Worm (Caenorhabditis elegans) whole organism, L4 larva: ENCODE results near the gene ZK1073.2.

ENCODE experiments used
- F10B5.3 ChIP-seq: sonication (generic microtip); optimal IDR thresholded peaks from 2 replicates; lab custom pipeline; 2016; ENCODE audit warnings: mild to moderate bottlenecking, missing genetic modification characterization, missing compliant biosample characterization
- F26F4.8 ChIP-seq: fragments of 200-800 bp; sonication (Bioruptor generic); conservative IDR thresholded peaks from 2 replicates; pipeline ENCODE4 v1.3.6; 2022; ENCODE audit warnings: missing genetic modification characterization, missing compliant biosample characterization
- F37D6.2 ChIP-seq: sonication (generic microtip); optimal IDR thresholded peaks from 2 replicates; lab custom pipeline; 2016; ENCODE audit warnings: mild to moderate bottlenecking, missing genetic modification characterization, missing compliant biosample characterization
- T26A8.4 ChIP-seq: fragments of 200-800 bp; sonication (Bioruptor generic); IDR thresholded peaks from 2 replicates; pipeline ENCODE4 v1.3.6; 2022; ENCODE audit warnings: missing genetic modification characterization, missing compliant biosample characterization
- ZK546.5 ChIP-seq, 2 experiments: sonication (generic microtip); optimal IDR thresholded peaks; 2 replicates each; lab custom pipeline; 2017; ENCODE audit warnings: missing biosample characterization in 2 of 2, missing genetic modification characterization in 2 of 2
- ama-1 ChIP-seq: fragments of 150-350 bp; optimal IDR thresholded peaks from 2 replicates; lab custom pipeline; 2014; ENCODE audit warnings: inconsistent platforms, mixed read lengths
- arid-1 ChIP-seq: fragments of 200-800 bp; sonication (Bioruptor generic); conservative IDR thresholded peaks from 2 replicates; pipeline ENCODE4 v1.3.6; 2022; ENCODE audit warnings: missing genetic modification reagents, missing genetic modification characterization, missing compliant biosample characterization
- ceh-44 ChIP-seq: fragments of 200-800 bp; sonication (Bioruptor generic); IDR thresholded peaks from 2 replicates; pipeline ENCODE4 v1.3.6; 2022; ENCODE audit warnings: missing genetic modification reagents, missing genetic modification characterization, missing compliant biosample characterization
- ceh-82 ChIP-seq: sonication (generic microtip); optimal IDR thresholded peaks from 2 replicates; lab custom pipeline; 2017; ENCODE audit warnings: missing biosample characterization, missing genetic modification characterization
- ces-1 ChIP-seq: fragments of 150-350 bp; sonication (generic microtip); optimal IDR thresholded peaks from 4 replicates; lab custom pipeline; 2014; ENCODE audit warnings: missing biosample characterization, missing genetic modification reagents, missing genetic modification characterization
- cey-2 ChIP-seq: sonication (generic microtip); optimal IDR thresholded peaks from 3 replicates; lab custom pipeline; 2017; ENCODE audit warnings: missing genetic modification characterization, mild to moderate bottlenecking, missing compliant biosample characterization, antibody characterized with exemption, borderline replicate concordance; ENCODE audit not compliant: insufficient read depth
- ctbp-1 ChIP-seq: fragments of 200-800 bp; sonication (Bioruptor generic); IDR thresholded peaks from 2 replicates; pipeline ENCODE4 v1.3.6; 2022; ENCODE audit warnings: missing genetic modification reagents, missing genetic modification characterization, missing compliant biosample characterization
- daf-16 ChIP-seq, 3 experiments: sonication (generic microtip); optimal IDR thresholded peaks; 2 replicates each; lab custom pipeline; 2016 to 2017; ENCODE audit warnings: missing genetic modification characterization in 3 of 3, missing genetic modification reagents in 3 of 3, mild to moderate bottlenecking in 2 of 3, missing compliant biosample characterization in 2 of 3, missing biosample characterization in 1 of 3, moderate library complexity in 1 of 3
- daf-8 ChIP-seq: fragments of 200-800 bp; sonication (Bioruptor generic); IDR thresholded peaks from 2 replicates; pipeline ENCODE4 v1.3.6; 2022; ENCODE audit warnings: missing genetic modification characterization, missing compliant biosample characterization
- dmd-9 ChIP-seq: fragments of 200-800 bp; sonication (Bioruptor generic); IDR thresholded peaks from 2 replicates; pipeline ENCODE4 v1.3.6; 2022; ENCODE audit warnings: missing genetic modification reagents, missing genetic modification characterization, missing compliant biosample characterization
- dpl-1 ChIP-seq: fragments of 150-350 bp; optimal IDR thresholded peaks from 2 replicates; lab custom pipeline; 2014; ENCODE audit warnings: missing biosample characterization, missing genetic modification reagents, missing genetic modification characterization
- duxl-1 ChIP-seq: sonication (generic microtip); optimal IDR thresholded peaks from 2 replicates; lab custom pipeline; 2016; ENCODE audit warnings: mild to moderate bottlenecking, missing genetic modification characterization, moderate library complexity, missing compliant biosample characterization; ENCODE audit not compliant: poor library complexity
- egl-27 ChIP-seq: sonication (generic microtip); optimal IDR thresholded peaks from 3 replicates; lab custom pipeline; 2017; ENCODE audit warnings: missing biosample characterization, missing genetic modification reagents, missing genetic modification characterization
- egl-43 ChIP-seq: fragments of 200-800 bp; sonication (Bioruptor generic); IDR thresholded peaks from 2 replicates; pipeline ENCODE4 v1.3.6; 2022; ENCODE audit warnings: missing genetic modification reagents, missing genetic modification characterization, missing compliant biosample characterization
- fos-1 ChIP-seq: fragments of 150-350 bp; optimal IDR thresholded peaks from 2 replicates; lab custom pipeline; 2014; ENCODE audit warnings: missing biosample characterization, missing genetic modification characterization
- hlh-11 ChIP-seq: fragments of 200-800 bp; sonication (Bioruptor generic); optimal IDR thresholded peaks from 2 replicates; lab custom pipeline; 2018; ENCODE audit warnings: mild to moderate bottlenecking, missing genetic modification characterization, missing compliant biosample characterization
- hlh-30 ChIP-seq: sonication (generic microtip); optimal IDR thresholded peaks from 2 replicates; lab custom pipeline; 2017; ENCODE audit warnings: antibody characterized with exemption, mild to moderate bottlenecking, missing genetic modification characterization, missing compliant biosample characterization; ENCODE audit not compliant: insufficient read depth
- hmg-1.1 ChIP-seq: fragments of 200-800 bp; sonication (Bioruptor generic); IDR thresholded peaks from 2 replicates; pipeline ENCODE4 v1.3.6; 2022; ENCODE audit warnings: missing genetic modification reagents, missing genetic modification characterization, missing compliant biosample characterization
- lin-1 ChIP-seq: fragments of 200-800 bp; sonication (Bioruptor generic); IDR thresholded peaks from 2 replicates; pipeline ENCODE4 v1.3.6; 2022; ENCODE audit warnings: missing genetic modification reagents, missing genetic modification characterization, missing compliant biosample characterization
- lin-38 ChIP-seq: fragments of 200-800 bp; sonication (Bioruptor generic); IDR thresholded peaks from 2 replicates; pipeline ENCODE4 v1.3.6; 2022; ENCODE audit warnings: missing genetic modification reagents, missing genetic modification characterization, missing compliant biosample characterization
- lin-39 ChIP-seq: fragments of 150-350 bp; optimal IDR thresholded peaks from 2 replicates; lab custom pipeline; 2014; ENCODE audit warnings: missing biosample characterization, missing genetic modification reagents, missing genetic modification characterization
- madf-5 ChIP-seq, 2 experiments: fragments of 200-800 bp; sonication (Bioruptor generic); IDR thresholded peaks; 2 replicates each; pipeline ENCODE4 v1.3.6; 2022; ENCODE audit warnings: missing compliant biosample characterization in 2 of 2, missing genetic modification characterization in 2 of 2
- mdt-29 ChIP-seq: fragments of 200-800 bp; sonication (Bioruptor generic); IDR thresholded peaks from 2 replicates; pipeline ENCODE4 v1.3.6; 2022; ENCODE audit warnings: missing genetic modification reagents, missing genetic modification characterization, missing compliant biosample characterization
- mep-1 ChIP-seq: fragments of 150-350 bp; sonication (generic microtip); optimal IDR thresholded peaks from 3 replicates; lab custom pipeline; 2014; ENCODE audit warnings: missing biosample characterization, missing genetic modification characterization
- mes-2 ChIP-seq: sonication (generic microtip); optimal IDR thresholded peaks from 2 replicates; lab custom pipeline; 2016; ENCODE audit warnings: missing genotype, mild to moderate bottlenecking, missing genetic modification characterization, missing compliant biosample characterization; ENCODE audit not compliant: poor library complexity, severe bottlenecking
- mxl-3 ChIP-seq: fragments of 200-800 bp; sonication (Bioruptor generic); optimal IDR thresholded peaks from 2 replicates; lab custom pipeline; 2018; ENCODE audit warnings: mild to moderate bottlenecking, missing genetic modification characterization, missing compliant biosample characterization
- nhr-10 ChIP-seq: fragments of 150-350 bp; optimal IDR thresholded peaks from 2 replicates; lab custom pipeline; 2014; ENCODE audit warnings: missing biosample characterization, missing genetic modification characterization
- nhr-102 ChIP-seq: sonication (generic microtip); optimal IDR thresholded peaks from 2 replicates; lab custom pipeline; 2016; ENCODE audit warnings: mild to moderate bottlenecking, missing genetic modification characterization, moderate library complexity, missing compliant biosample characterization
- nhr-11 ChIP-seq: fragments of 150-350 bp; optimal IDR thresholded peaks from 2 replicates; lab custom pipeline; 2014; ENCODE audit warnings: missing biosample characterization, missing genetic modification characterization
- nhr-111 ChIP-seq: fragments of 200-800 bp; sonication (Bioruptor generic); optimal IDR thresholded peaks from 2 replicates; lab custom pipeline; 2018; ENCODE audit warnings: mild to moderate bottlenecking, missing genetic modification characterization, missing compliant biosample characterization
- nhr-25 ChIP-seq: sonication (generic microtip); optimal IDR thresholded peaks from 2 replicates; lab custom pipeline; 2017; ENCODE audit warnings: missing genetic modification characterization, mild to moderate bottlenecking, missing compliant biosample characterization, antibody characterized with exemption, moderate library complexity, borderline replicate concordance; ENCODE audit not compliant: insufficient read depth
- nhr-48 ChIP-seq: sonication (generic microtip); optimal IDR thresholded peaks from 2 replicates; lab custom pipeline; 2016; ENCODE audit warnings: mild to moderate bottlenecking, missing genetic modification characterization, missing compliant biosample characterization
- nhr-6 ChIP-seq: fragments of 150-350 bp; optimal IDR thresholded peaks from 2 replicates; lab custom pipeline; 2014; ENCODE audit warnings: missing biosample characterization, missing genetic modification characterization
- pha-4 ChIP-seq, 2 experiments: fragments of 150-350 bp in 1 of 2; fragments of 200-800 bp in 1 of 2; sonication (Bioruptor generic) in 1 of 2; IDR thresholded peaks in 1 of 2; optimal IDR thresholded peaks in 1 of 2; 2 replicates each; pipeline versions ENCODE4 v1.3.6 to Lab custom; 2014 to 2022; ENCODE audit warnings: missing genetic modification characterization in 2 of 2, missing genetic modification reagents in 2 of 2, missing biosample characterization in 1 of 2, missing compliant biosample characterization in 1 of 2
- php-3 ChIP-seq: fragments of 200-800 bp; sonication (Bioruptor generic); IDR thresholded peaks from 2 replicates; pipeline ENCODE4 v1.3.6; 2022; ENCODE audit warnings: missing genetic modification reagents, missing genetic modification characterization, missing compliant biosample characterization
- pqm-1 ChIP-seq: sonication (generic microtip); optimal IDR thresholded peaks from 2 replicates; lab custom pipeline; 2017; ENCODE audit warnings: missing biosample characterization, missing genetic modification characterization
- rbr-2 ChIP-seq: sonication (generic microtip); optimal IDR thresholded peaks from 2 replicates; lab custom pipeline; 2016; ENCODE audit warnings: missing genotype, missing genetic modification characterization, missing compliant biosample characterization
- saeg-2 ChIP-seq: fragments of 200-800 bp; sonication (Bioruptor generic); IDR thresholded peaks from 2 replicates; pipeline ENCODE4 v1.3.6; 2022; ENCODE audit warnings: missing genetic modification reagents, missing genetic modification characterization, missing compliant biosample characterization
- snpc-1.2 ChIP-seq: fragments of 200-800 bp; sonication (Bioruptor generic); IDR thresholded peaks from 2 replicates; pipeline ENCODE4 v1.3.6; 2022; ENCODE audit warnings: missing genetic modification reagents, missing genetic modification characterization, missing compliant biosample characterization
- spr-1 ChIP-seq: sonication (generic microtip); optimal IDR thresholded peaks from 2 replicates; lab custom pipeline; 2016; ENCODE audit warnings: mild to moderate bottlenecking, missing genetic modification characterization, missing compliant biosample characterization
- tra-1 ChIP-seq: fragments of 200-800 bp; sonication (Bioruptor generic); IDR thresholded peaks from 2 replicates; pipeline ENCODE4 v1.3.6; 2022; ENCODE audit warnings: missing genetic modification reagents, missing genetic modification characterization, missing compliant biosample characterization
- unc-62 ChIP-seq, 3 experiments: fragments of 150-350 bp in 1 of 3; sonication (generic microtip); optimal IDR thresholded peaks in 2 of 3; peaks in 1 of 3; 1 replicate in 1 of 3; 2 replicates in 2 of 3; lab custom pipeline; 2014 to 2017; ENCODE audit warnings: missing biosample characterization in 3 of 3, missing genetic modification characterization in 3 of 3, missing genetic modification reagents in 3 of 3, missing genotype in 1 of 3
- ztf-7 ChIP-seq: fragments of 150-350 bp; optimal IDR thresholded peaks from 2 replicates; lab custom pipeline; 2014; ENCODE audit warnings: missing biosample characterization, missing genetic modification characterization

The ZK1073.2 gene

DNA sequence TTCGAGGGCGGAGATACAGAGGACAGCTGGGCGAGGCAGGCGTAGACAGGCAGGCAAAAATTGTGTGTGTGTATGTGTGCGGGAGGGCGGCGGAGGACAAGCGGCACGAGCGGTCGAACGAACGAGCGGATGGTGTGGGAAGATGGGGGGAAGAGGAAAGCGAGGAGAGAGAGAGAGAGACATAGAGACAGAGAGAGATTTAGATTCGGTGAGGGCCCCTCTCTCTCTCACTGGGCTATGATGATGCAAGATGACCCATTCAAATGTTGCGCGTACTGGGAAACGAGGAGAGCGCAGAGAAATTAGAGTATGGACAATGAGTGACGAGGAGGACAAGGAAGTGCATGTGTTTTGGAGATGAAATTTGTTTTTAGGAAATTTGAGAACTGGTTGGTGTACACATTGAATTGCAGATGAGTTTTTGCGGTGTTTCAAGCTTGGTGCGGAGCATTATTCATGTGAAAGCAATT, 44.3 kb downstream of the ZK1073.2 start (continued):
- no peak for TF ChIP-seq saeg-2
- 0 out of 2 replicates have a peak, but pooled peaks have one; percentile 30 for TF ChIP-seq pha-4 (GFP tag; IDR thresholded peaks at IDR 0.05; lab: Robert Waterston, UW)
- TF ChIP-seq pha-4 (tag; optimal IDR thresholded peaks at IDR 0.05; lab: Kevin White, UChicago): no peak
- TF ChIP-seq duxl-1 (tag; lab: Kevin White, UChicago): no peak
- TF ChIP-seq php-3 (GFP tag; lab: Robert Waterston, UW): no peak
- peak; percentile 89 for TF ChIP-seq hlh-11 (tag; lab: Kevin White, UChicago)
- TF ChIP-seq nhr-11 (tag; lab: Kevin White, UChicago): peak; percentile 80
- no peak for TF ChIP-seq F26F4.8
- peak; percentile 70 for TF ChIP-seq nhr-25 (tag; lab: Kevin White, UChicago)
- no peak for TF ChIP-seq cey-2 (tag; lab: Kevin White, UChicago)
- no peak for TF ChIP-seq egl-27 (tag; lab: Kevin White, UChicago)
- no peak for TF ChIP-seq F10B5.3 (tag; lab: Kevin White, UChicago)
- peak; percentile 44 for TF ChIP-seq mes-2 (tag; lab: Kevin White, UChicago)
- no peak for TF ChIP-seq ceh-82 (tag; lab: Kevin White, UChicago)
- TF ChIP-seq F37D6.2: peak; percentile 74
- no peak for TF ChIP-seq nhr-111 (GFP tag; lab: Kevin White, UChicago)
- peak; percentile 80 for TF ChIP-seq egl-43 (GFP tag; lab: Robert Waterston, UW)
- TF ChIP-seq nhr-6 (tag; lab: Kevin White, UChicago): no peak
- TF ChIP-seq mxl-3 (GFP tag; lab: Kevin White, UChicago): peak; percentile 76
- TF ChIP-seq mdt-29 (GFP tag; lab: Robert Waterston, UW): no peak
- TF ChIP-seq daf-8 (GFP tag; lab: Robert Waterston, UW): no peak
- TF ChIP-seq rbr-2 (tag; lab: Kevin White, UChicago): peak; percentile 84
- TF ChIP-seq ces-1 (GFP tag; lab: Kevin White, UChicago): peak; percentile 44
- TF ChIP-seq dmd-9 (GFP tag; lab: Robert Waterston, UW): 0 out of 2 replicates have a peak, but pooled peaks have one; percentile 41
- TF ChIP-seq nhr-10 (tag; lab: Kevin White, UChicago): no peak
- no peak for TF ChIP-seq ceh-44 (GFP tag; lab: Robert Waterston, UW)
- no peak for TF ChIP-seq ZK546.5 (tag; optimal IDR thresholded peaks at IDR 0.05; lab: Kevin White, UChicago)
- no peak for TF ChIP-seq snpc-1.2 (GFP tag; lab: Robert Waterston, UW)
- TF ChIP-seq hmg-1.1 (GFP tag; lab: Robert Waterston, UW): peak; percentile 83
- no peak for TF ChIP-seq fos-1 (tag; lab: Kevin White, UChicago)
- peak; percentile 21 for TF ChIP-seq nhr-102 (tag; lab: Kevin White, UChicago)
- TF ChIP-seq lin-39 (tag; lab: Kevin White, UChicago): no peak
- TF ChIP-seq dpl-1 (GFP tag; lab: Kevin White, UChicago): peak; percentile 35
- TF ChIP-seq mep-1 (tag; lab: Kevin White, UChicago): peak; percentile 86
- peak; percentile 61 for TF ChIP-seq ztf-7 (tag; lab: Kevin White, UChicago)
- no peak for TF ChIP-seq lin-38 (GFP tag; lab: Robert Waterston, UW)
- no peak for TF ChIP-seq madf-5 (GFP tag; IDR thresholded peaks at IDR 0.05; lab: Robert Waterston, UW)
- peak in 1 of 2 experiments; percentile 39 for TF ChIP-seq daf-16 (GFP tag; optimal IDR thresholded peaks at IDR 0.05; lab: Kevin White, UChicago)
- peak; percentile 13 for TF ChIP-seq daf-16 (tag; optimal IDR thresholded peaks at IDR 0.05; lab: Kevin White, UChicago)
- TF ChIP-seq lin-1 (GFP tag; lab: Robert Waterston, UW): no peak
- TF ChIP-seq unc-62 (GFP tag; optimal IDR thresholded peaks at IDR 0.05 in 1 of 2; lab: Kevin White, UChicago): peak in 1 of 2 experiments; percentile 99
- no peak for TF ChIP-seq unc-62 (tag; optimal IDR thresholded peaks at IDR 0.05; lab: Kevin White, UChicago)
- TF ChIP-seq pqm-1 (tag; lab: Kevin White, UChicago): no peak
- peak; percentile 82 for TF ChIP-seq ctbp-1 (GFP tag; lab: Robert Waterston, UW)
- no peak for TF ChIP-seq T26A8.4 (GFP tag; lab: Robert Waterston, UW)
- no peak for TF ChIP-seq ama-1 (lab: Kevin White, UChicago)
- peak; percentile 69 for TF ChIP-seq nhr-48 (tag; lab: Kevin White, UChicago)
- TF ChIP-seq spr-1 (tag; lab: Kevin White, UChicago): peak; percentile 64
- peak; percentile 88 for TF ChIP-seq hlh-30 (tag; lab: Kevin White, UChicago)
- no peak for TF ChIP-seq arid-1 (GFP tag; lab: Robert Waterston, UW)
- TF ChIP-seq tra-1 (GFP tag; lab: Robert Waterston, UW): no peak; the same call in 1 of the 2 replicates
